Fruit fly (Drosophila melanogaster) whole organism, embryonic: ENCODE measurements around the gene Fnta.

ENCODE experiments used
- BtbVII ChIP-seq: fragments of 200-800 bp; sonication (Bioruptor generic); optimal IDR thresholded peaks from 3 replicates; lab custom pipeline; 2017; ENCODE audit warnings: missing biosample characterization, mild to moderate bottlenecking, missing genetic modification characterization
- CG10366 ChIP-seq: fragments of 200-800 bp; sonication (Bioruptor generic); IDR thresholded peaks from 2 replicates; pipeline ENCODE4 v1.3.6; 2022; ENCODE audit warnings: missing biosample characterization, missing genetic modification characterization
- CG10959 ChIP-seq: fragments of 200-800 bp; sonication (Bioruptor generic); IDR thresholded peaks from 2 replicates; pipeline ENCODE4 v1.3.6; 2022; ENCODE audit warnings: missing biosample characterization, missing genetic modification characterization
- CG11504 ChIP-seq: fragments of 200-800 bp; sonication (Bioruptor generic); optimal IDR thresholded peaks from 3 replicates; lab custom pipeline; 2019; ENCODE audit warnings: missing biosample characterization, mild to moderate bottlenecking, missing genetic modification characterization, moderate library complexity
- CG12104 ChIP-seq: fragments of 200-800 bp; sonication (Bioruptor generic); optimal IDR thresholded peaks from 3 replicates; lab custom pipeline; 2016; ENCODE audit warnings: missing biosample characterization, missing genetic modification characterization
- CG13123 ChIP-seq: fragments of 200-800 bp; sonication (Bioruptor generic); optimal IDR thresholded peaks from 2 replicates; lab custom pipeline; 2016; ENCODE audit warnings: missing biosample characterization, missing genetic modification characterization
- CG13775 ChIP-seq: fragments of 200-800 bp; sonication (Bioruptor generic); optimal IDR thresholded peaks from 3 replicates; lab custom pipeline; 2017; ENCODE audit warnings: missing biosample characterization, mild to moderate bottlenecking, missing genetic modification characterization
- CG14014 ChIP-seq: fragments of 200-800 bp; sonication (Bioruptor generic); IDR thresholded peaks from 2 replicates; pipeline ENCODE4 v1.3.6; 2022; ENCODE audit warnings: missing biosample characterization, missing genetic modification characterization
- CG14050 ChIP-seq: fragments of 200-800 bp; sonication (Bioruptor generic); IDR thresholded peaks from 3 replicates; pipeline ENCODE4 v1.3.6; 2022; ENCODE audit warnings: missing biosample characterization, missing genetic modification characterization
- CG14965 ChIP-seq: fragments of 200-800 bp; sonication (Bioruptor generic); optimal IDR thresholded peaks from 2 replicates; lab custom pipeline; 2016; ENCODE audit warnings: missing biosample characterization, missing genetic modification characterization, borderline replicate concordance
- CG1647 ChIP-seq: fragments of 200-800 bp; sonication (Bioruptor generic); optimal IDR thresholded peaks from 3 replicates; lab custom pipeline; 2016; ENCODE audit warnings: missing biosample characterization, missing genetic modification characterization
- CG17328 ChIP-seq: fragments of 200-800 bp; sonication (Bioruptor generic); IDR thresholded peaks from 2 replicates; pipeline ENCODE4 v1.3.6; 2022; ENCODE audit warnings: missing biosample characterization, missing genetic modification characterization
- CG30431 ChIP-seq: fragments of 200-800 bp; sonication (Bioruptor generic); optimal IDR thresholded peaks from 2 replicates; lab custom pipeline; 2017; ENCODE audit warnings: missing biosample characterization, missing genetic modification characterization
- CG32532 ChIP-seq: fragments of 200-800 bp; sonication (Bioruptor generic); IDR thresholded peaks from 2 replicates; pipeline ENCODE4 v1.3.6; 2022; ENCODE audit warnings: missing biosample characterization, missing genetic modification characterization
- CG34376 ChIP-seq: fragments of 200-800 bp; sonication (Bioruptor generic); optimal IDR thresholded peaks from 2 replicates; lab custom pipeline; 2018; ENCODE audit warnings: missing biosample characterization, mild to moderate bottlenecking, missing genetic modification characterization
- CG4360 ChIP-seq: fragments of 200-800 bp; sonication (Bioruptor generic); IDR thresholded peaks from 2 replicates; pipeline ENCODE4 v1.3.6; 2022; ENCODE audit warnings: missing biosample characterization, missing genetic modification characterization
- CG7556 ChIP-seq: fragments of 200-800 bp; sonication (Bioruptor generic); optimal IDR thresholded peaks from 2 replicates; lab custom pipeline; 2017; ENCODE audit warnings: missing biosample characterization, mild to moderate bottlenecking, missing genetic modification characterization
- CG7987 ChIP-seq: fragments of 200-800 bp; sonication (Bioruptor generic); optimal IDR thresholded peaks from 2 replicates; lab custom pipeline; 2018; ENCODE audit warnings: missing biosample characterization, mild to moderate bottlenecking, missing genetic modification characterization, moderate library complexity
- CG9817 ChIP-seq: fragments of 200-800 bp; sonication (Bioruptor generic); optimal IDR thresholded peaks from 2 replicates; lab custom pipeline; 2018; ENCODE audit warnings: missing biosample characterization, mild to moderate bottlenecking, missing genetic modification characterization, moderate library complexity
- CG9876 ChIP-seq: fragments of 200-800 bp; sonication (Bioruptor generic); optimal IDR thresholded peaks from 2 replicates; lab custom pipeline; 2016; ENCODE audit warnings: missing biosample characterization, missing genetic modification characterization
- D19B ChIP-seq: fragments of 200-800 bp; sonication (Bioruptor generic); optimal IDR thresholded peaks from 2 replicates; lab custom pipeline; 2017; ENCODE audit warnings: missing biosample characterization, mild to moderate bottlenecking, missing genetic modification characterization
- Doc2 ChIP-seq: fragments of 200-800 bp; sonication (Bioruptor generic); IDR thresholded peaks from 2 replicates; pipeline ENCODE4 v1.3.6; 2022; ENCODE audit warnings: missing biosample characterization, missing genetic modification characterization
- Hmr ChIP-seq: fragments of 200-800 bp; sonication (Bioruptor generic); optimal IDR thresholded peaks from 3 replicates; lab custom pipeline; 2017; ENCODE audit warnings: mild to moderate bottlenecking, missing biosample characterization, missing genetic modification reagents, missing genetic modification characterization
- Hmx ChIP-seq: fragments of 200-800 bp; sonication (Bioruptor generic); optimal IDR thresholded peaks from 2 replicates; lab custom pipeline; 2016; ENCODE audit warnings: missing biosample characterization, missing genetic modification characterization
- Meics ChIP-seq: fragments of 200-800 bp; sonication (Bioruptor generic); optimal IDR thresholded peaks from 2 replicates; lab custom pipeline; 2017; ENCODE audit warnings: missing biosample characterization, mild to moderate bottlenecking, missing genetic modification characterization
- Nf-YC ChIP-seq: fragments of 200-800 bp; optimal IDR thresholded peaks from 3 replicates; lab custom pipeline; 2019; ENCODE audit warnings: missing biosample characterization, mild to moderate bottlenecking, missing genetic modification characterization, moderate library complexity
- Oaz ChIP-seq: fragments of 200-800 bp; sonication (Bioruptor generic); IDR thresholded peaks from 2 replicates; pipeline ENCODE4 v1.3.6; 2022; ENCODE audit warnings: missing biosample characterization, missing genetic modification characterization
- Rfx ChIP-seq: fragments of 200-800 bp; sonication (Bioruptor generic); IDR thresholded peaks from 2 replicates; pipeline ENCODE4 v1.3.6; 2022; ENCODE audit warnings: missing biosample characterization, missing genetic modification characterization
- ab ChIP-seq: fragments of 200-800 bp; sonication (Bioruptor generic); optimal IDR thresholded peaks from 2 replicates; lab custom pipeline; 2016; ENCODE audit warnings: missing biosample characterization, missing genetic modification characterization
- bsh ChIP-seq, 2 experiments: fragments of 200-800 bp; sonication (Bioruptor generic); optimal IDR thresholded peaks; 2 replicates each; lab custom pipeline; 2017 to 2018; ENCODE audit warnings: mild to moderate bottlenecking in 2 of 2, missing biosample characterization in 2 of 2, missing genetic modification characterization in 2 of 2, moderate library complexity in 1 of 2
- cato ChIP-seq: fragments of 200-800 bp; sonication (Bioruptor generic); optimal IDR thresholded peaks from 2 replicates; lab custom pipeline; 2016; ENCODE audit warnings: missing biosample characterization, missing genetic modification characterization, borderline replicate concordance
- cg ChIP-seq: fragments of 200-800 bp; sonication (Bioruptor generic); optimal IDR thresholded peaks from 3 replicates; lab custom pipeline; 2019; ENCODE audit warnings: missing biosample characterization, mild to moderate bottlenecking, missing genetic modification characterization, moderate library complexity
- dmrt99B ChIP-seq: fragments of 200-800 bp; sonication (Bioruptor generic); optimal IDR thresholded peaks from 2 replicates; lab custom pipeline; 2018; ENCODE audit warnings: missing biosample characterization, mild to moderate bottlenecking, missing genetic modification characterization, moderate library complexity
- fru ChIP-seq: fragments of >200 bp; optimal IDR thresholded peaks from 2 replicates; lab custom pipeline; 2017
- ftz-f1 ChIP-seq: fragments of 200-800 bp; sonication (Bioruptor generic); optimal IDR thresholded peaks from 2 replicates; lab custom pipeline; 2016; ENCODE audit warnings: missing biosample characterization, missing genetic modification characterization
- her ChIP-seq: fragments of 200-800 bp; sonication (Bioruptor generic); optimal IDR thresholded peaks from 2 replicates; lab custom pipeline; 2016; ENCODE audit warnings: missing biosample characterization, missing genetic modification characterization
- klu ChIP-seq: fragments of 200-800 bp; sonication (Bioruptor generic); IDR thresholded peaks from 2 replicates; pipeline ENCODE4 v1.3.6; 2022; ENCODE audit warnings: missing biosample characterization, missing genetic modification characterization
- knrl ChIP-seq: fragments of 200-800 bp; sonication (Bioruptor generic); IDR thresholded peaks from 3 replicates; pipeline ENCODE4 v1.3.6; 2022; ENCODE audit warnings: missing biosample characterization, missing genetic modification characterization; ENCODE audit not compliant: partially characterized antibody
- lola ChIP-seq, 3 experiments: fragments of >200 bp in 2 of 3; fragments of 200-800 bp in 1 of 3; sonication (Bioruptor generic) in 1 of 3; optimal IDR thresholded peaks; 2 replicates each; lab custom pipeline; 2017 to 2019; ENCODE audit warnings: missing biosample characterization in 3 of 3, missing genetic modification characterization in 3 of 3, mild to moderate bottlenecking in 1 of 3, moderate library complexity in 1 of 3
- nom ChIP-seq: fragments of 200-800 bp; sonication (Bioruptor generic); optimal IDR thresholded peaks from 2 replicates; lab custom pipeline; 2017; ENCODE audit warnings: missing biosample characterization, missing genetic modification characterization, mild to moderate bottlenecking, moderate library complexity, missing genetic modification reagents
- org-1 ChIP-seq: fragments of 200-800 bp; sonication (Bioruptor generic); optimal IDR thresholded peaks from 2 replicates; lab custom pipeline; 2017; ENCODE audit warnings: missing biosample characterization, missing genetic modification characterization
- peb ChIP-seq: fragments of 200-800 bp; sonication (Bioruptor generic); IDR thresholded peaks from 2 replicates; pipeline ENCODE4 v1.3.6; 2022; ENCODE audit warnings: missing biosample characterization, missing genetic modification characterization
- phol ChIP-seq: fragments of 200-800 bp; sonication (Bioruptor generic); optimal IDR thresholded peaks from 3 replicates; lab custom pipeline; 2018; ENCODE audit warnings: missing biosample characterization, mild to moderate bottlenecking, missing genetic modification characterization, moderate library complexity
- so ChIP-seq: fragments of 200-800 bp; sonication (Bioruptor generic); IDR thresholded peaks from 3 replicates; pipeline ENCODE4 v1.3.6; 2022; ENCODE audit warnings: missing biosample characterization, missing genetic modification characterization
- stwl ChIP-seq: fragments of 200-800 bp; sonication (Bioruptor generic); optimal IDR thresholded peaks from 3 replicates; lab custom pipeline; 2018; ENCODE audit warnings: missing biosample characterization, mild to moderate bottlenecking, missing genetic modification characterization, moderate library complexity
- trh ChIP-seq: fragments of 200-800 bp; sonication (Bioruptor generic); optimal IDR thresholded peaks from 2 replicates; lab custom pipeline; 2016; ENCODE audit warnings: missing biosample characterization, missing genetic modification characterization
- tx ChIP-seq: fragments of 200-800 bp; sonication (Bioruptor generic); optimal IDR thresholded peaks from 2 replicates; lab custom pipeline; 2016; ENCODE audit warnings: missing biosample characterization, missing genetic modification characterization
- wek ChIP-seq: fragments of 200-800 bp; sonication (Bioruptor generic); optimal IDR thresholded peaks from 3 replicates; lab custom pipeline; 2018; ENCODE audit warnings: missing biosample characterization, mild to moderate bottlenecking, missing genetic modification characterization, moderate library complexity
- zen ChIP-seq: fragments of 200-800 bp; sonication (Bioruptor generic); optimal IDR thresholded peaks from 3 replicates; lab custom pipeline; 2018; ENCODE audit warnings: missing biosample characterization, mild to moderate bottlenecking, missing genetic modification characterization, moderate library complexity

The Fnta gene

dm6 chr2L:4820448-4821318 is 9.8 kb downstream of the Fnta start (continued):
- TF ChIP-seq lola (GFP tag; optimal IDR thresholded peaks at IDR 0.05; lab: Kevin White, UChicago) = peak in 1 of 3 experiments; percentile 73
- no peak for TF ChIP-seq CG1647
- TF ChIP-seq CG14014 (GFP tag; lab: Robert Waterston, UW) = no peak
- TF ChIP-seq tx (GFP tag; lab: Kevin White, UChicago) = no peak
- no peak; the same call in 2 of the 3 replicates for TF ChIP-seq so (GFP tag; lab: Robert Waterston, UW)
- no peak for TF ChIP-seq wek
- peak; percentile 18; the same call in 1 of the 2 replicates for TF ChIP-seq CG10366 (GFP tag; lab: Robert Waterston, UW)
- no peak for TF ChIP-seq Meics (GFP tag; lab: Kevin White, UChicago)
- peak; percentile 62 for TF ChIP-seq org-1 (GFP tag; lab: Kevin White, UChicago)
- peak; percentile 5 for TF ChIP-seq nom (GFP tag; lab: Kevin White, UChicago)
- TF ChIP-seq Oaz (GFP tag; lab: Robert Waterston, UW) = peak; percentile 12; the same call in 1 of the 2 replicates
- TF ChIP-seq CG14965 (GFP tag; lab: Kevin White, UChicago) = no peak
- TF ChIP-seq Hmr = no peak
- peak; percentile 12 for TF ChIP-seq CG9817 (tag; lab: Kevin White, UChicago)
- TF ChIP-seq CG17328 (GFP tag; lab: Robert Waterston, UW) = peak; percentile 42
- TF ChIP-seq CG14050 (GFP tag; lab: Robert Waterston, UW) = no peak; the same call in 2 of the 3 replicates
- no peak for TF ChIP-seq BtbVII (GFP tag; lab: Kevin White, UChicago)
- TF ChIP-seq peb (GFP tag; lab: Robert Waterston, UW) = peak; percentile 66
- TF ChIP-seq klu (GFP tag; lab: Robert Waterston, UW) = no peak
- TF ChIP-seq Doc2 = no peak
- TF ChIP-seq CG32532 (GFP tag; lab: Robert Waterston, UW) = no peak
- TF ChIP-seq zen (tag; lab: Kevin White, UChicago) = peak; percentile 79
- peak; percentile 72 for TF ChIP-seq CG13775 (GFP tag; lab: Kevin White, UChicago)
- TF ChIP-seq cg (GFP tag; lab: Kevin White, UChicago) = peak; percentile 15
- TF ChIP-seq stwl (tag; lab: Kevin White, UChicago) = no peak
- TF ChIP-seq phol (tag; lab: Kevin White, UChicago) = peak; percentile 56
- TF ChIP-seq CG34376 (GFP tag; lab: Kevin White, UChicago) = no peak
- TF ChIP-seq her (GFP tag; lab: Kevin White, UChicago) = no peak
- TF ChIP-seq fru = no peak
- peak; percentile 17; the same call in 1 of the 2 replicates for TF ChIP-seq Rfx (GFP tag; lab: Robert Waterston, UW)
- peak; percentile 52 to 68 for TF ChIP-seq bsh (GFP tag; optimal IDR thresholded peaks at IDR 0.05; lab: Kevin White, UChicago)
- no peak for TF ChIP-seq CG12104 (GFP tag; lab: Kevin White, UChicago)
- TF ChIP-seq CG13123 (GFP tag; lab: Kevin White, UChicago) = no peak
- no peak for TF ChIP-seq CG9876 (GFP tag; lab: Kevin White, UChicago)
- no peak for TF ChIP-seq trh (GFP tag; lab: Kevin White, UChicago)
- TF ChIP-seq CG7556 (GFP tag; lab: Kevin White, UChicago) = no peak
- TF ChIP-seq cato = peak; percentile 24
- TF ChIP-seq CG7987 = no peak
- no peak for TF ChIP-seq ftz-f1 (GFP tag; lab: Kevin White, UChicago)
- no peak for TF ChIP-seq CG10959
- no peak for TF ChIP-seq knrl (GFP tag; lab: Robert Waterston, UW)
- TF ChIP-seq Hmx = no peak
- TF ChIP-seq CG30431 = peak; percentile 26
- TF ChIP-seq D19B (GFP tag; lab: Kevin White, UChicago) = no peak
- no peak for TF ChIP-seq dmrt99B (tag; lab: Kevin White, UChicago)
- TF ChIP-seq ab (GFP tag; lab: Kevin White, UChicago) = no peak
- TF ChIP-seq CG4360 (GFP tag; lab: Robert Waterston, UW) = no peak
- TF ChIP-seq Nf-YC (tag; lab: Kevin White, UChicago) = peak; percentile 59
- TF ChIP-seq CG11504 (tag; lab: Kevin White, UChicago) = no peak
